Fruit fly (Drosophila melanogaster) whole organism, embryonic: ENCODE results near the gene Tcs6.
A peak's percentile ranks its signal among the peaks of the same experiment; 100 is the strongest.

Experiments used
- Aef1 ChIP-seq: fragments of 200-800 bp; sonication (Bioruptor generic); IDR thresholded peaks from 3 replicates; pipeline ENCODE4 v1.3.6; 2022; ENCODE audit warnings: missing biosample characterization, missing genetic modification characterization
- BtbVII ChIP-seq: fragments of 200-800 bp; sonication (Bioruptor generic); optimal IDR thresholded peaks from 3 replicates; lab custom pipeline; 2017; ENCODE audit warnings: missing biosample characterization, mild to moderate bottlenecking, missing genetic modification characterization
- C15 ChIP-seq: fragments of 200-800 bp; sonication (Bioruptor generic); IDR thresholded peaks from 3 replicates; pipeline ENCODE4 v1.3.6; 2022; ENCODE audit warnings: missing biosample characterization, missing genetic modification characterization
- CG10321 ChIP-seq: fragments of 200-800 bp; sonication (Bioruptor generic); IDR thresholded peaks from 2 replicates; pipeline ENCODE4 v1.3.6; 2022; ENCODE audit warnings: missing biosample characterization, missing genetic modification characterization
- CG10366 ChIP-seq: fragments of 200-800 bp; sonication (Bioruptor generic); IDR thresholded peaks from 2 replicates; pipeline ENCODE4 v1.3.6; 2022; ENCODE audit warnings: missing biosample characterization, missing genetic modification characterization
- CG17568 ChIP-seq: fragments of 200-800 bp; sonication (Bioruptor generic); optimal IDR thresholded peaks from 2 replicates; lab custom pipeline; 2018; ENCODE audit warnings: missing biosample characterization, mild to moderate bottlenecking, missing genetic modification characterization, moderate library complexity
- CG1792 ChIP-seq: fragments of 200-800 bp; sonication (Bioruptor generic); optimal IDR thresholded peaks from 2 replicates; lab custom pipeline; 2016; ENCODE audit warnings: missing biosample characterization, missing genetic modification characterization
- CG2120 ChIP-seq: fragments of 200-800 bp; sonication (Bioruptor generic); optimal IDR thresholded peaks from 3 replicates; lab custom pipeline; 2016; ENCODE audit warnings: missing biosample characterization, missing genetic modification characterization
- CG2202 ChIP-seq: fragments of 200-800 bp; sonication (Bioruptor generic); optimal IDR thresholded peaks from 2 replicates; lab custom pipeline; 2018; ENCODE audit warnings: missing biosample characterization, mild to moderate bottlenecking, missing genetic modification characterization
- CG2875 ChIP-seq: fragments of 200-800 bp; sonication (Bioruptor generic); optimal IDR thresholded peaks from 2 replicates; lab custom pipeline; 2017; ENCODE audit warnings: missing biosample characterization, mild to moderate bottlenecking, missing genetic modification characterization, missing genetic modification reagents
- CG31441 ChIP-seq: fragments of 200-800 bp; sonication (Bioruptor generic); IDR thresholded peaks from 2 replicates; pipeline ENCODE4 v1.3.6; 2022; ENCODE audit warnings: missing biosample characterization, missing genetic modification characterization
- CG32767 ChIP-seq: fragments of 200-800 bp; sonication (Bioruptor generic); IDR thresholded peaks from 2 replicates; pipeline ENCODE4 v1.3.6; 2022; ENCODE audit warnings: missing biosample characterization, missing genetic modification characterization
- CG3995 ChIP-seq: fragments of 200-800 bp; sonication (Bioruptor generic); optimal IDR thresholded peaks from 3 replicates; lab custom pipeline; 2016; ENCODE audit warnings: missing biosample characterization, missing genetic modification characterization
- CG42726 ChIP-seq: fragments of 200-800 bp; sonication (Bioruptor generic); IDR thresholded peaks from 2 replicates; pipeline ENCODE4 v1.3.6; 2022; ENCODE audit warnings: missing biosample characterization, missing genetic modification characterization; ENCODE audit not compliant: partially characterized antibody
- CG6854 ChIP-seq: fragments of 200-800 bp; sonication (Bioruptor generic); optimal IDR thresholded peaks from 3 replicates; lab custom pipeline; 2017; ENCODE audit warnings: missing biosample characterization, mild to moderate bottlenecking, missing genetic modification characterization
- CG7745 ChIP-seq: fragments of 200-800 bp; sonication (Bioruptor generic); optimal IDR thresholded peaks from 2 replicates; lab custom pipeline; 2018; ENCODE audit warnings: missing biosample characterization, mild to moderate bottlenecking, missing genetic modification characterization, moderate library complexity
- CG8281 ChIP-seq: fragments of 200-800 bp; sonication (Bioruptor generic); optimal IDR thresholded peaks from 2 replicates; lab custom pipeline; 2018; ENCODE audit warnings: missing biosample characterization, mild to moderate bottlenecking, missing genetic modification characterization, moderate library complexity
- CG9797 ChIP-seq: fragments of 200-800 bp; sonication (Bioruptor generic); optimal IDR thresholded peaks from 3 replicates; lab custom pipeline; 2018; ENCODE audit warnings: missing biosample characterization, mild to moderate bottlenecking, missing genetic modification characterization
- Camta ChIP-seq: fragments of 200-800 bp; sonication (Bioruptor generic); optimal IDR thresholded peaks from 2 replicates; lab custom pipeline; 2016; ENCODE audit warnings: missing biosample characterization, missing genetic modification characterization
- CrebB ChIP-seq: fragments of 200-800 bp; sonication (Bioruptor generic); optimal IDR thresholded peaks from 3 replicates; lab custom pipeline; 2018; ENCODE audit warnings: missing biosample characterization, mild to moderate bottlenecking, missing genetic modification characterization
- Dad ChIP-seq: fragments of 200-800 bp; sonication (Bioruptor generic); optimal IDR thresholded peaks from 3 replicates; lab custom pipeline; 2016; ENCODE audit warnings: missing biosample characterization, missing genetic modification characterization
- Elba2 ChIP-seq: fragments of 200-800 bp; sonication (Bioruptor generic); optimal IDR thresholded peaks from 3 replicates; lab custom pipeline; 2016; ENCODE audit warnings: missing biosample characterization, missing genetic modification characterization
- Fer3 ChIP-seq: fragments of 200-800 bp; sonication (Bioruptor generic); optimal IDR thresholded peaks from 2 replicates; lab custom pipeline; 2018; ENCODE audit warnings: missing biosample characterization, mild to moderate bottlenecking, missing genetic modification characterization, moderate library complexity
- HLH54F ChIP-seq: fragments of 200-800 bp; sonication (Bioruptor generic); optimal IDR thresholded peaks from 3 replicates; lab custom pipeline; 2016; ENCODE audit warnings: missing biosample characterization, missing genetic modification characterization
- Jarid2 ChIP-seq: fragments of 200-800 bp; sonication (Bioruptor generic); optimal IDR thresholded peaks from 3 replicates; lab custom pipeline; 2017; ENCODE audit warnings: mild to moderate bottlenecking, missing biosample characterization, missing genetic modification reagents, missing genetic modification characterization
- Med ChIP-seq: fragments of 200-800 bp; sonication (Bioruptor generic); peaks from one replicate; lab custom pipeline; 2016; ENCODE audit warnings: missing biosample characterization, missing genetic modification characterization, mild to moderate bottlenecking, inconsistent platforms, moderate library complexity
- Myb ChIP-seq: fragments of 200-800 bp; sonication (Bioruptor generic); optimal IDR thresholded peaks from 2 replicates; lab custom pipeline; 2016; ENCODE audit warnings: missing biosample characterization, missing genetic modification characterization
- Side ChIP-seq: fragments of 200-800 bp; sonication (Bioruptor generic); optimal IDR thresholded peaks from 2 replicates; lab custom pipeline; 2016; ENCODE audit warnings: missing biosample characterization, missing genetic modification characterization
- ara ChIP-seq: fragments of 200-800 bp; sonication (Bioruptor generic); IDR thresholded peaks from 2 replicates; pipeline ENCODE4 v1.3.6; 2022; ENCODE audit warnings: missing biosample characterization, missing genetic modification characterization
- br ChIP-seq: fragments of >200 bp; optimal IDR thresholded peaks from 2 replicates; lab custom pipeline; 2017
- btn ChIP-seq: fragments of 200-800 bp; sonication (Bioruptor generic); optimal IDR thresholded peaks from 2 replicates; lab custom pipeline; 2016; ENCODE audit warnings: missing biosample characterization, missing genetic modification characterization
- disco-r ChIP-seq: fragments of 200-800 bp; sonication (Bioruptor generic); optimal IDR thresholded peaks from 2 replicates; lab custom pipeline; 2016; ENCODE audit warnings: missing biosample characterization, missing genetic modification characterization
- esg ChIP-seq: fragments of 200-800 bp; sonication (Bioruptor generic); conservative IDR thresholded peaks from 2 replicates; pipeline ENCODE4 v1.3.6; 2022; ENCODE audit warnings: missing biosample characterization, missing genetic modification characterization
- fd3F ChIP-seq: fragments of 200-800 bp; sonication (Bioruptor generic); optimal IDR thresholded peaks from 2 replicates; lab custom pipeline; 2018; ENCODE audit warnings: missing biosample characterization, mild to moderate bottlenecking, missing genetic modification characterization, moderate library complexity
- fru ChIP-seq: fragments of >200 bp; optimal IDR thresholded peaks from 2 replicates; lab custom pipeline; 2017
- fu2 ChIP-seq: fragments of 200-800 bp; sonication (Bioruptor generic); optimal IDR thresholded peaks from 2 replicates; lab custom pipeline; 2016; ENCODE audit warnings: missing biosample characterization, missing genetic modification characterization
- gro ChIP-seq: fragments of 200-800 bp; sonication (Bioruptor generic); optimal IDR thresholded peaks from 2 replicates; lab custom pipeline; 2016; ENCODE audit warnings: missing biosample characterization, missing genetic modification characterization
- ham ChIP-seq: fragments of 200-800 bp; sonication (Bioruptor generic); IDR thresholded peaks from 2 replicates; pipeline ENCODE4 v1.3.6; 2022; ENCODE audit warnings: missing biosample characterization, missing genetic modification characterization
- knrl ChIP-seq: fragments of 200-800 bp; sonication (Bioruptor generic); IDR thresholded peaks from 3 replicates; pipeline ENCODE4 v1.3.6; 2022; ENCODE audit warnings: missing biosample characterization, missing genetic modification characterization; ENCODE audit not compliant: partially characterized antibody
- lilli ChIP-seq: fragments of 200-800 bp; sonication (Bioruptor generic); optimal IDR thresholded peaks from 3 replicates; lab custom pipeline; 2016; ENCODE audit warnings: missing biosample characterization, missing genetic modification characterization
- nerfin-1 ChIP-seq: fragments of 200-800 bp; sonication (Bioruptor generic); optimal IDR thresholded peaks from 3 replicates; lab custom pipeline; 2019; ENCODE audit warnings: missing biosample characterization, mild to moderate bottlenecking, missing genetic modification characterization, moderate library complexity
- oc ChIP-seq: fragments of 200-800 bp; sonication (Bioruptor generic); optimal IDR thresholded peaks from 2 replicates; lab custom pipeline; 2018; ENCODE audit warnings: missing biosample characterization, mild to moderate bottlenecking, missing genetic modification characterization, moderate library complexity
- onecut ChIP-seq: fragments of 200-800 bp; sonication (Bioruptor generic); IDR thresholded peaks from 2 replicates; pipeline ENCODE4 v1.3.6; 2022; ENCODE audit warnings: missing biosample characterization, missing genetic modification characterization
- pum ChIP-seq: fragments of 200-800 bp; sonication (Bioruptor generic); optimal IDR thresholded peaks from 2 replicates; lab custom pipeline; 2016; ENCODE audit warnings: missing biosample characterization, missing genetic modification characterization
- run ChIP-seq: fragments of 200-800 bp; sonication (Bioruptor generic); optimal IDR thresholded peaks from 3 replicates; lab custom pipeline; 2018; ENCODE audit warnings: missing biosample characterization, mild to moderate bottlenecking, missing genetic modification characterization
- scrt ChIP-seq: fragments of 200-800 bp; sonication (Bioruptor generic); optimal IDR thresholded peaks from 2 replicates; lab custom pipeline; 2018; ENCODE audit warnings: missing biosample characterization, mild to moderate bottlenecking, missing genetic modification characterization, moderate library complexity
- sim ChIP-seq: fragments of 200-800 bp; sonication (Bioruptor generic); IDR thresholded peaks from 2 replicates; pipeline ENCODE4 v1.3.6; 2022; ENCODE audit warnings: missing biosample characterization, missing genetic modification characterization
- sisA ChIP-seq: fragments of 200-800 bp; sonication (Bioruptor generic); IDR thresholded peaks from 2 replicates; pipeline ENCODE4 v1.3.6; 2022; ENCODE audit warnings: missing biosample characterization, missing genetic modification characterization
- stc ChIP-seq: fragments of 200-800 bp; sonication (Bioruptor generic); IDR thresholded peaks from 2 replicates; pipeline ENCODE4 v1.3.6; 2022; ENCODE audit warnings: missing biosample characterization, missing genetic modification characterization
- stwl ChIP-seq: fragments of 200-800 bp; sonication (Bioruptor generic); optimal IDR thresholded peaks from 3 replicates; lab custom pipeline; 2018; ENCODE audit warnings: missing biosample characterization, mild to moderate bottlenecking, missing genetic modification characterization, moderate library complexity
- zfh2 ChIP-seq: fragments of 200-800 bp; sonication (Bioruptor generic); optimal IDR thresholded peaks from 2 replicates; lab custom pipeline; 2016; ENCODE audit warnings: missing biosample characterization, missing genetic modification characterization

Gene Tcs6

dm6 chr3R:26062911-26063310 is 4.9 kb upstream of the Tcs6 start, which contains the start of gene CG14551:
Gene CG14551 (minus strand): TSS chr3R:26063011.
- TF ChIP-seq CG9797 (GFP tag; lab: Kevin White, UChicago) (no peak), BtbVII (GFP tag; lab: Kevin White, UChicago) (no peak), sisA (GFP tag; lab: Robert Waterston, UW) (no peak), CG32767 (GFP tag; lab: Robert Waterston, UW) (no peak), HLH54F (GFP tag; lab: Kevin White, UChicago) (no peak), br (lab: Kevin White, UChicago) (no peak), gro (no peak), stwl (tag; lab: Kevin White, UChicago) (no peak), CrebB (tag; lab: Kevin White, UChicago) (no peak), CG6854 (GFP tag; lab: Kevin White, UChicago) (no peak), scrt (no peak), Aef1 (GFP tag; lab: Robert Waterston, UW) (no peak), nerfin-1 (tag; lab: Kevin White, UChicago) (no peak), Jarid2 (no peak)

dm6 chr3R:26059195-26059594 is 1.2 kb upstream of the Tcs6 start, which contains the start of the genes RpL34a and Trmt61:
Gene RpL34a (minus strand): TSS chr3R:26059267.
Gene Trmt61 (plus strand): TSS chr3R:26059496.
- TF ChIP-seq esg (GFP tag; lab: Robert Waterston, UW) (peak; percentile 19; the same call in 1 of the 2 replicates), Med (peak; percentile 96), zfh2 (GFP tag; lab: Kevin White, UChicago) (peak; percentile 65), fru (lab: Kevin White, UChicago) (no peak), C15 (GFP tag; lab: Robert Waterston, UW) (no peak), Jarid2 (peak; percentile 81), Dad (GFP tag; lab: Kevin White, UChicago) (peak; percentile 69), scrt (peak; percentile 93), CG2120 (peak; percentile 76), disco-r (GFP tag; lab: Kevin White, UChicago) (peak; percentile 79), fu2 (GFP tag; lab: Kevin White, UChicago) (peak; percentile 60), CG7745 (tag; lab: Kevin White, UChicago) (peak; percentile 56), lilli (GFP tag; lab: Kevin White, UChicago) (peak; percentile 79), BtbVII (GFP tag; lab: Kevin White, UChicago) (peak; percentile 89), ham (GFP tag; lab: Robert Waterston, UW) (peak; percentile 39; the same call in 1 of the 2 replicates), btn (GFP tag; lab: Kevin White, UChicago) (peak; percentile 61), CG1792 (GFP tag; lab: Kevin White, UChicago) (peak; percentile 51), knrl (GFP tag; lab: Robert Waterston, UW) (peak; percentile 90), Camta (peak; percentile 88), CG10321 (GFP tag; lab: Robert Waterston, UW) (peak; percentile 66), fd3F (peak; percentile 82), CG42726 (GFP tag; lab: Robert Waterston, UW) (no peak), CG8281 (tag; lab: Kevin White, UChicago) (peak; percentile 66), CG31441 (GFP tag; lab: Robert Waterston, UW) (peak; percentile 92), CG10366 (peak; percentile 59), pum (peak; percentile 69), Fer3 (tag; lab: Kevin White, UChicago) (peak; percentile 86), ara (GFP tag; lab: Robert Waterston, UW) (peak; percentile 57; the same call in 1 of the 2 replicates), Myb (peak; percentile 33), Side (GFP tag; lab: Kevin White, UChicago) (peak; percentile 89), CG2875 (GFP tag; lab: Kevin White, UChicago) (peak; percentile 76), Elba2 (GFP tag; lab: Kevin White, UChicago) (peak; percentile 25), CG2202 (peak; percentile 86), stc (GFP tag; lab: Robert Waterston, UW) (peak; percentile 83), oc (tag; lab: Kevin White, UChicago) (peak; percentile 76), run (tag; lab: Kevin White, UChicago) (peak; percentile 81), onecut (peak; percentile 70), CG3995 (GFP tag; lab: Kevin White, UChicago) (peak; percentile 59), sim (GFP tag; lab: Robert Waterston, UW) (peak; percentile 65; the same call in 1 of the 2 replicates), CG17568 (GFP tag; lab: Kevin White, UChicago) (peak; percentile 90)
